Worm (Caenorhabditis elegans) whole organism, L4/young adult: ENCODE data around the gene sri-62.

ENCODE experiments used
- W03F9.2 ChIP-seq: fragments of 150-350 bp; optimal IDR thresholded peaks from 2 replicates; lab custom pipeline; 2014; ENCODE audit warnings: missing biosample characterization, missing genetic modification characterization
- him-1 ChIP-seq: sonication (generic microtip); optimal IDR thresholded peaks from 2 replicates; lab custom pipeline; 2016; ENCODE audit warnings: missing genotype, missing genetic modification reagents, missing genetic modification characterization, missing compliant biosample characterization

ce11 chrII:2649015-2649414, 49.3 kb downstream of the sri-62 start:
- no peak for TF ChIP-seq him-1 (tag; lab: Kevin White, UChicago)
- TF ChIP-seq W03F9.2 (tag; lab: Kevin White, UChicago): no peak
